Fruit fly (Drosophila melanogaster) whole organism, embryonic: ENCODE data around the gene cindr.

Source experiments
- ATbp ChIP-seq: fragments of 200-800 bp; sonication (Bioruptor generic); optimal IDR thresholded peaks from 2 replicates; lab custom pipeline; 2017; ENCODE audit warnings: missing biosample characterization, mild to moderate bottlenecking, missing genetic modification characterization, missing genetic modification reagents
- Ada2b ChIP-seq: fragments of 200-800 bp; sonication (Bioruptor generic); IDR thresholded peaks from 2 replicates; pipeline ENCODE4 v1.3.6; 2022; ENCODE audit warnings: missing biosample characterization, missing genetic modification characterization
- CG10462 ChIP-seq: fragments of 200-800 bp; sonication (Bioruptor generic); optimal IDR thresholded peaks from 2 replicates; lab custom pipeline; 2016; ENCODE audit warnings: missing biosample characterization, missing genetic modification characterization
- CG12391 ChIP-seq: fragments of 200-800 bp; sonication (Bioruptor generic); optimal IDR thresholded peaks from 3 replicates; lab custom pipeline; 2018; ENCODE audit warnings: missing biosample characterization, mild to moderate bottlenecking, missing genetic modification characterization, moderate library complexity
- CG13624 ChIP-seq: fragments of 200-800 bp; sonication (Bioruptor generic); optimal IDR thresholded peaks from 2 replicates; lab custom pipeline; 2016; ENCODE audit warnings: missing biosample characterization, missing genetic modification characterization
- CG14050 ChIP-seq: fragments of 200-800 bp; sonication (Bioruptor generic); IDR thresholded peaks from 3 replicates; pipeline ENCODE4 v1.3.6; 2022; ENCODE audit warnings: missing biosample characterization, missing genetic modification characterization
- CG15696 ChIP-seq: fragments of 200-800 bp; sonication (Bioruptor generic); optimal IDR thresholded peaks from 2 replicates; lab custom pipeline; 2019; ENCODE audit warnings: missing biosample characterization, mild to moderate bottlenecking, missing genetic modification characterization, moderate library complexity
- CG16863 ChIP-seq: fragments of 200-800 bp; sonication (Bioruptor generic); optimal IDR thresholded peaks from 3 replicates; lab custom pipeline; 2016; ENCODE audit warnings: missing biosample characterization, missing genetic modification characterization
- CG17328 ChIP-seq: fragments of 200-800 bp; sonication (Bioruptor generic); IDR thresholded peaks from 2 replicates; pipeline ENCODE4 v1.3.6; 2022; ENCODE audit warnings: missing biosample characterization, missing genetic modification characterization
- CG17359 ChIP-seq: fragments of 200-800 bp; sonication (Bioruptor generic); optimal IDR thresholded peaks from 3 replicates; lab custom pipeline; 2018; ENCODE audit warnings: missing biosample characterization, mild to moderate bottlenecking, missing genetic modification characterization, moderate library complexity
- CG17361 ChIP-seq: fragments of 200-800 bp; sonication (Bioruptor generic); IDR thresholded peaks from 3 replicates; pipeline ENCODE4 v1.3.6; 2022; ENCODE audit warnings: missing biosample characterization, missing genetic modification characterization
- CG18599 ChIP-seq: fragments of 200-800 bp; sonication (Bioruptor generic); optimal IDR thresholded peaks from 3 replicates; lab custom pipeline; 2017; ENCODE audit warnings: missing biosample characterization, missing genetic modification characterization, mild to moderate bottlenecking, moderate library complexity, missing genetic modification reagents
- CG18619 ChIP-seq: fragments of 200-800 bp; sonication (Bioruptor generic); optimal IDR thresholded peaks from 3 replicates; lab custom pipeline; 2017; ENCODE audit warnings: missing biosample characterization, mild to moderate bottlenecking, missing genetic modification characterization
- CG2875 ChIP-seq: fragments of 200-800 bp; sonication (Bioruptor generic); optimal IDR thresholded peaks from 2 replicates; lab custom pipeline; 2017; ENCODE audit warnings: missing biosample characterization, mild to moderate bottlenecking, missing genetic modification characterization, missing genetic modification reagents
- CG30431 ChIP-seq: fragments of 200-800 bp; sonication (Bioruptor generic); optimal IDR thresholded peaks from 2 replicates; lab custom pipeline; 2017; ENCODE audit warnings: missing biosample characterization, missing genetic modification characterization
- CG6854 ChIP-seq: fragments of 200-800 bp; sonication (Bioruptor generic); optimal IDR thresholded peaks from 3 replicates; lab custom pipeline; 2017; ENCODE audit warnings: missing biosample characterization, mild to moderate bottlenecking, missing genetic modification characterization
- CG7372 ChIP-seq: fragments of 200-800 bp; sonication (Bioruptor generic); IDR thresholded peaks from 2 replicates; pipeline ENCODE4 v1.3.6; 2022; ENCODE audit warnings: missing biosample characterization, missing genetic modification characterization
- CG8089 ChIP-seq: fragments of 200-800 bp; sonication (Bioruptor generic); optimal IDR thresholded peaks from 3 replicates; lab custom pipeline; 2016; ENCODE audit warnings: missing biosample characterization, missing genetic modification characterization
- CG8359 ChIP-seq: fragments of 200-800 bp; sonication (Bioruptor generic); optimal IDR thresholded peaks from 2 replicates; lab custom pipeline; 2017; ENCODE audit warnings: missing biosample characterization, mild to moderate bottlenecking, missing genetic modification characterization, borderline replicate concordance
- Deaf1 ChIP-seq: fragments of 200-800 bp; optimal IDR thresholded peaks from 3 replicates; lab custom pipeline; 2019; ENCODE audit warnings: missing biosample characterization, mild to moderate bottlenecking, missing genetic modification characterization, moderate library complexity
- Doc2 ChIP-seq: fragments of 200-800 bp; sonication (Bioruptor generic); IDR thresholded peaks from 2 replicates; pipeline ENCODE4 v1.3.6; 2022; ENCODE audit warnings: missing biosample characterization, missing genetic modification characterization
- Dref ChIP-seq: fragments of 200-800 bp; sonication (Bioruptor generic); IDR thresholded peaks from 2 replicates; pipeline ENCODE4 v1.3.6; 2022; ENCODE audit warnings: missing biosample characterization, missing genetic modification characterization
- Fer1 ChIP-seq: fragments of 200-800 bp; sonication (Bioruptor generic); optimal IDR thresholded peaks from 2 replicates; lab custom pipeline; 2017; ENCODE audit warnings: missing biosample characterization, mild to moderate bottlenecking, missing genetic modification characterization
- HLH54F ChIP-seq: fragments of 200-800 bp; sonication (Bioruptor generic); optimal IDR thresholded peaks from 3 replicates; lab custom pipeline; 2016; ENCODE audit warnings: missing biosample characterization, missing genetic modification characterization
- Hmx ChIP-seq: fragments of 200-800 bp; sonication (Bioruptor generic); optimal IDR thresholded peaks from 2 replicates; lab custom pipeline; 2016; ENCODE audit warnings: missing biosample characterization, missing genetic modification characterization
- Lhr ChIP-seq: fragments of 200-800 bp; sonication (Bioruptor generic); optimal IDR thresholded peaks from 3 replicates; lab custom pipeline; 2017; ENCODE audit warnings: mild to moderate bottlenecking, missing biosample characterization, missing genetic modification reagents, missing genetic modification characterization
- Med ChIP-seq: fragments of 200-800 bp; sonication (Bioruptor generic); peaks from one replicate; lab custom pipeline; 2016; ENCODE audit warnings: missing biosample characterization, missing genetic modification characterization, mild to moderate bottlenecking, inconsistent platforms, moderate library complexity
- Nf-YC ChIP-seq: fragments of 200-800 bp; optimal IDR thresholded peaks from 3 replicates; lab custom pipeline; 2019; ENCODE audit warnings: missing biosample characterization, mild to moderate bottlenecking, missing genetic modification characterization, moderate library complexity
- Poxn ChIP-seq: fragments of 200-800 bp; sonication (Bioruptor generic); IDR thresholded peaks from 2 replicates; pipeline ENCODE4 v1.3.6; 2022; ENCODE audit warnings: missing biosample characterization, missing genetic modification characterization
- Rfx ChIP-seq: fragments of 200-800 bp; sonication (Bioruptor generic); IDR thresholded peaks from 2 replicates; pipeline ENCODE4 v1.3.6; 2022; ENCODE audit warnings: missing biosample characterization, missing genetic modification characterization
- Spps ChIP-seq: fragments of 200-800 bp; sonication (Bioruptor generic); optimal IDR thresholded peaks from 2 replicates; lab custom pipeline; 2018; ENCODE audit warnings: missing biosample characterization, mild to moderate bottlenecking, missing genetic modification characterization
- Sry-β ChIP-seq: fragments of 200-800 bp; sonication (Bioruptor generic); optimal IDR thresholded peaks from 2 replicates; lab custom pipeline; 2018; ENCODE audit warnings: missing biosample characterization, mild to moderate bottlenecking, missing genetic modification characterization, moderate library complexity
- TFAM ChIP-seq: fragments of 200-800 bp; sonication (Bioruptor generic); optimal IDR thresholded peaks from 2 replicates; lab custom pipeline; 2017; ENCODE audit warnings: missing biosample characterization, missing genetic modification characterization, inconsistent platforms
- Tbp ChIP-seq: fragments of >200 bp; optimal IDR thresholded peaks from 2 replicates; lab custom pipeline; 2018; ENCODE audit warnings: missing biosample characterization, missing genetic modification characterization
- al ChIP-seq: fragments of 200-800 bp; sonication (Bioruptor generic); IDR thresholded peaks from 2 replicates; pipeline ENCODE4 v1.3.6; 2022; ENCODE audit warnings: missing biosample characterization, missing genetic modification characterization
- aop ChIP-seq: fragments of 200-800 bp; sonication (Bioruptor generic); IDR thresholded peaks from 2 replicates; pipeline ENCODE4 v1.3.6; 2022; ENCODE audit warnings: missing biosample characterization, missing genetic modification characterization
- dimm ChIP-seq: fragments of 200-800 bp; sonication (Bioruptor generic); IDR thresholded peaks from 2 replicates; pipeline ENCODE4 v1.3.6; 2022; ENCODE audit warnings: missing biosample characterization, missing genetic modification characterization
- fd64A ChIP-seq: fragments of 200-800 bp; sonication (Bioruptor generic); optimal IDR thresholded peaks from 3 replicates; lab custom pipeline; 2018; ENCODE audit warnings: missing biosample characterization, mild to moderate bottlenecking, missing genetic modification characterization
- gem ChIP-seq: fragments of 200-800 bp; sonication (Bioruptor generic); optimal IDR thresholded peaks from 2 replicates; lab custom pipeline; 2019; ENCODE audit warnings: missing biosample characterization, mild to moderate bottlenecking, missing genetic modification characterization, moderate library complexity
- hkb ChIP-seq, 2 experiments: fragments of 200-800 bp in 1 of 2; fragments of >200 bp in 1 of 2; sonication (Bioruptor generic) in 1 of 2; IDR thresholded peaks in 1 of 2; optimal IDR thresholded peaks in 1 of 2; 2 replicates each; pipeline versions ENCODE4 v1.3.6 to Lab custom; 2017 to 2022; ENCODE audit warnings: missing biosample characterization in 1 of 2, missing genetic modification characterization in 1 of 2
- lbe ChIP-seq: fragments of 200-800 bp; sonication (Bioruptor generic); optimal IDR thresholded peaks from 2 replicates; lab custom pipeline; 2016; ENCODE audit warnings: missing biosample characterization, mild to moderate bottlenecking, missing genetic modification characterization
- mld ChIP-seq: fragments of 200-800 bp; sonication (Bioruptor generic); IDR thresholded peaks from 3 replicates; pipeline ENCODE4 v1.3.6; 2022; ENCODE audit warnings: missing biosample characterization, missing genetic modification characterization; ENCODE audit not compliant: partially characterized antibody
- prd ChIP-seq, 3 experiments: fragments of >200 bp in 2 of 3; fragments of 200-800 bp in 1 of 3; sonication (Bioruptor generic) in 1 of 3; optimal IDR thresholded peaks in 2 of 3; IDR thresholded peaks in 1 of 3; 2 replicates in 2 of 3; 3 replicates in 1 of 3; pipeline versions ENCODE4 v1.3.6 to Lab custom; 2017 to 2022; ENCODE audit warnings: missing biosample characterization in 1 of 3, missing genetic modification characterization in 1 of 3
- pros ChIP-seq: fragments of 200-800 bp; sonication (Bioruptor generic); optimal IDR thresholded peaks from 3 replicates; lab custom pipeline; 2019; ENCODE audit warnings: missing biosample characterization, mild to moderate bottlenecking, missing genetic modification characterization, moderate library complexity
- pum ChIP-seq: fragments of 200-800 bp; sonication (Bioruptor generic); optimal IDR thresholded peaks from 2 replicates; lab custom pipeline; 2016; ENCODE audit warnings: missing biosample characterization, missing genetic modification characterization
- sim ChIP-seq: fragments of 200-800 bp; sonication (Bioruptor generic); IDR thresholded peaks from 2 replicates; pipeline ENCODE4 v1.3.6; 2022; ENCODE audit warnings: missing biosample characterization, missing genetic modification characterization
- slbo ChIP-seq: fragments of 200-800 bp; sonication (Bioruptor generic); IDR thresholded peaks from 2 replicates; pipeline ENCODE4 v1.3.6; 2022; ENCODE audit warnings: missing biosample characterization, missing genetic modification characterization
- tgo ChIP-seq: fragments of 200-800 bp; sonication (Bioruptor generic); IDR thresholded peaks from 3 replicates; pipeline ENCODE4 v1.3.6; 2022; ENCODE audit warnings: missing biosample characterization, missing genetic modification characterization
- ttk ChIP-seq: fragments of 200-800 bp; sonication (Bioruptor generic); IDR thresholded peaks from 2 replicates; pipeline ENCODE4 v2.1.2; 2022; ENCODE audit warnings: missing biosample characterization, missing genetic modification characterization
- zf30C ChIP-seq: fragments of 200-800 bp; sonication (Bioruptor generic); optimal IDR thresholded peaks from 3 replicates; lab custom pipeline; 2018; ENCODE audit warnings: missing biosample characterization, mild to moderate bottlenecking, missing genetic modification characterization

cindr gene

DNA sequence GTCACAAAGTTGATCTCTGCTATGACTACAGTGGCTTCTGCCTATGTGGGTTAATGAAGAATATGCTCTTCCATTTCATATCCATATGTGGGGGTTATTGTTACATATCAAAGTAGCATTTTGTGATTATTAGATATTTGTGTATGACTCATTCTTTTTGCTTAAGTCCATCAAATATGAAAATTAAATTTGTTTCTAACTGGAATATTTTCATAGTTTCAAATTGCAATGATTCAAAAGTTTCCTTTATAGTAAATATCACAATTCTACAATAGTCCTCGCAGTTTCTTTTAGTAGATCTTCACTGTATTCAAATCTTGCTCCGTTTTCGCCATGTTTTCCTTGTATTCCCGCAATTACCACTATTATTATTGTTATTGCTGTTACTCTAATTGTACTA lies 3.2 kb upstream of the cindr start (continued):
- TF ChIP-seq CG18599 (no peak), slbo (peak; percentile 30; the same call in 1 of the 2 replicates), Med (GFP tag; lab: Kevin White, UChicago) (peak; percentile 73), Nf-YC (tag; lab: Kevin White, UChicago) (no peak), sim (GFP tag; lab: Robert Waterston, UW) (no peak), lbe (no peak), tgo (GFP tag; lab: Robert Waterston, UW) (no peak), fd64A (GFP tag; lab: Kevin White, UChicago) (no peak), CG6854 (GFP tag; lab: Kevin White, UChicago) (no peak), CG14050 (no peak), CG18619 (GFP tag; lab: Kevin White, UChicago) (no peak), CG17359 (tag; lab: Kevin White, UChicago) (peak; percentile 42), ATbp (GFP tag; lab: Kevin White, UChicago) (no peak), Spps (tag; lab: Kevin White, UChicago) (no peak), CG17361 (no peak; the same call in 2 of the 3 replicates), dimm (GFP tag; lab: Robert Waterston, UW) (no peak), ttk (peak; percentile 32; the same call in 1 of the 2 replicates), pros (GFP tag; lab: Kevin White, UChicago) (no peak), CG17328 (GFP tag; lab: Robert Waterston, UW) (no peak), Fer1 (GFP tag; lab: Kevin White, UChicago) (no peak), CG15696 (tag; lab: Kevin White, UChicago) (peak; percentile 21), prd (optimal IDR thresholded peaks at IDR 0.05; lab: Kevin White, UChicago) (no peak), prd (GFP tag; IDR thresholded peaks at IDR 0.05; lab: Robert Waterston, UW) (peak; percentile 3; the same call in 1 of the 3 replicates), zf30C (GFP tag; lab: Kevin White, UChicago) (no peak), CG13624 (GFP tag; lab: Kevin White, UChicago) (no peak), CG7372 (no peak), CG30431 (GFP tag; lab: Kevin White, UChicago) (no peak), CG16863 (GFP tag; lab: Kevin White, UChicago) (no peak), Dref (GFP tag; lab: Robert Waterston, UW) (no peak), Deaf1 (tag; lab: Kevin White, UChicago) (no peak), CG12391 (tag; lab: Kevin White, UChicago) (peak; percentile 38), TFAM (GFP tag; lab: Kevin White, UChicago) (no peak), Sry-β (GFP tag; lab: Kevin White, UChicago) (no peak), pum (no peak), Poxn (GFP tag; lab: Robert Waterston, UW) (no peak), CG2875 (GFP tag; lab: Kevin White, UChicago) (no peak), HLH54F (GFP tag; lab: Kevin White, UChicago) (no peak), al (GFP tag; lab: Robert Waterston, UW) (no peak), Rfx (GFP tag; lab: Robert Waterston, UW) (0 out of 2 replicates have a peak, but pooled peaks have one; percentile 17), gem (tag; lab: Kevin White, UChicago) (peak; percentile 52), mld (no peak), CG8359 (GFP tag; lab: Kevin White, UChicago) (no peak), Tbp (no peak), CG10462 (GFP tag; lab: Kevin White, UChicago) (no peak), CG8089 (GFP tag; lab: Kevin White, UChicago) (no peak), Lhr (no peak), hkb (optimal IDR thresholded peaks at IDR 0.05; lab: Kevin White, UChicago) (no peak), hkb (GFP tag; IDR thresholded peaks at IDR 0.05; lab: Robert Waterston, UW) (peak; percentile 21; the same call in 1 of the 2 replicates), Doc2 (GFP tag; lab: Robert Waterston, UW) (no peak), Ada2b (GFP tag; lab: Robert Waterston, UW) (0 out of 2 replicates have a peak, but pooled peaks have one; percentile 8), Hmx (GFP tag; lab: Kevin White, UChicago) (no peak), aop (no peak)
